Fruit fly (Drosophila melanogaster) Kc167 (cell line): ENCODE data around the gene PolG2.

Experiments used
- h ChIP-seq: fragments of >200 bp; optimal IDR thresholded peaks from 3 replicates; lab custom pipeline; 2018; ENCODE audit warnings: missing external identifiers
- psq ChIP-seq: fragments of >200 bp; optimal IDR thresholded peaks from 2 replicates; lab custom pipeline; 2017; ENCODE audit warnings: missing external identifiers
- ttk ChIP-seq: sonication (Bioruptor generic); optimal IDR thresholded peaks from 2 replicates; lab custom pipeline; 2017; ENCODE audit warnings: missing external identifiers

dm6 chr2L:13873147-13873546 is 40.2 kb upstream of the PolG2 start:
- TF ChIP-seq psq (no peak), ttk (lab: Kevin White, UChicago) (no peak), h (lab: Kevin White, UChicago) (no peak)
